Worm (Caenorhabditis elegans) whole organism, midembryonic: Measurements from ENCODE around the gene D1022.5.

Source experiments
- T22C8.4 ChIP-seq: fragments of 200-800 bp; sonication (Bioruptor generic); IDR thresholded peaks from 2 replicates; pipeline ENCODE4 v1.3.6; 2022; ENCODE audit warnings: missing genetic modification characterization, missing compliant biosample characterization
- cog-1 ChIP-seq: sonication (generic microtip); optimal IDR thresholded peaks from 2 replicates; lab custom pipeline; 2016; ENCODE audit warnings: missing genetic modification characterization, missing compliant biosample characterization
- flt-1 ChIP-seq: fragments of 200-800 bp; sonication (Bioruptor generic); IDR thresholded peaks from 2 replicates; pipeline ENCODE4 v1.3.6; 2022; ENCODE audit warnings: missing genetic modification characterization, missing compliant biosample characterization
- klf-2 ChIP-seq: fragments of 200-800 bp; sonication (Bioruptor generic); conservative IDR thresholded peaks from 2 replicates; pipeline ENCODE4 v1.3.6; 2022; ENCODE audit warnings: missing genetic modification reagents, missing genetic modification characterization, missing compliant biosample characterization
- med-1 ChIP-seq: sonication (generic microtip); optimal IDR thresholded peaks from 2 replicates; lab custom pipeline; 2017; ENCODE audit warnings: missing genetic modification characterization, mild to moderate bottlenecking, missing compliant biosample characterization, antibody characterized with exemption, missing genetic modification reagents; ENCODE audit not compliant: insufficient read depth
- ref-1 ChIP-seq: fragments of 200-800 bp; sonication (Bioruptor generic); conservative IDR thresholded peaks from 2 replicates; pipeline ENCODE4 v1.3.6; 2022; ENCODE audit warnings: missing genetic modification reagents, missing genetic modification characterization, missing compliant biosample characterization
- tab-1 ChIP-seq: fragments of 200-800 bp; sonication (Bioruptor generic); IDR thresholded peaks from 2 replicates; pipeline ENCODE4 v1.3.6; 2022; ENCODE audit warnings: missing genetic modification characterization, missing compliant biosample characterization
- ztf-23 ChIP-seq: fragments of 200-800 bp; sonication (Bioruptor generic); IDR thresholded peaks from 2 replicates; pipeline ENCODE4 v1.3.6; 2022; ENCODE audit warnings: missing genetic modification reagents, missing genetic modification characterization, missing compliant biosample characterization
- ztf-29 ChIP-seq: fragments of 200-800 bp; sonication (Bioruptor generic); IDR thresholded peaks from 2 replicates; pipeline ENCODE4 v1.3.6; 2022; ENCODE audit warnings: missing genetic modification reagents, missing genetic modification characterization, missing compliant biosample characterization

D1022.5 gene

ce11 chrII:7420796-7421386 is 37.7 kb downstream of the D1022.5 start:
- TF ChIP-seq flt-1 (GFP tag; lab: Robert Waterston, UW) (no peak), ztf-29 (GFP tag; lab: Robert Waterston, UW) (no peak), tab-1 (GFP tag; lab: Robert Waterston, UW) (no peak), ztf-23 (GFP tag; lab: Robert Waterston, UW) (no peak), cog-1 (tag; lab: Kevin White, UChicago) (no peak), T22C8.4 (GFP tag; lab: Robert Waterston, UW) (no peak), klf-2 (GFP tag; lab: Robert Waterston, UW) (no peak), med-1 (GFP tag; lab: Kevin White, UChicago) (no peak), ref-1 (GFP tag; lab: Robert Waterston, UW) (no peak)

- TF ChIP-seq med-1 (GFP tag; lab: Kevin White, UChicago) (no peak), T22C8.4 (GFP tag; lab: Robert Waterston, UW) (no peak), tab-1 (GFP tag; lab: Robert Waterston, UW) (no peak), klf-2 (GFP tag; lab: Robert Waterston, UW) (no peak), flt-1 (GFP tag; lab: Robert Waterston, UW) (no peak), ref-1 (GFP tag; lab: Robert Waterston, UW) (no peak), ztf-29 (GFP tag; lab: Robert Waterston, UW) (no peak), ztf-23 (GFP tag; lab: Robert Waterston, UW) (no peak), cog-1 (tag; lab: Kevin White, UChicago) (no peak)
These were observed 38.4 kb downstream of the D1022.5 start for ce11 chrII:7420157-7420556.

ce11 chrII:7419563-7419962 is 39.0 kb downstream of the D1022.5 start:
- no peak for TF ChIP-seq T22C8.4 (GFP tag; lab: Robert Waterston, UW)
- no peak for TF ChIP-seq klf-2 (GFP tag; lab: Robert Waterston, UW)
- TF ChIP-seq ref-1 (GFP tag; lab: Robert Waterston, UW), result no peak
- TF ChIP-seq flt-1 (GFP tag; lab: Robert Waterston, UW), result no peak
- no peak for TF ChIP-seq cog-1 (tag; lab: Kevin White, UChicago)
- no peak for TF ChIP-seq ztf-29 (GFP tag; lab: Robert Waterston, UW)
- TF ChIP-seq ztf-23 (GFP tag; lab: Robert Waterston, UW), result no peak
- no peak for TF ChIP-seq med-1 (GFP tag; lab: Kevin White, UChicago)

- no peak for TF ChIP-seq tab-1 (GFP tag; lab: Robert Waterston, UW)
- TF ChIP-seq T22C8.4 (GFP tag; lab: Robert Waterston, UW), result no peak
- TF ChIP-seq med-1 (GFP tag; lab: Kevin White, UChicago), result no peak
- TF ChIP-seq cog-1 (tag; lab: Kevin White, UChicago), result no peak
- no peak for TF ChIP-seq ztf-23 (GFP tag; lab: Robert Waterston, UW)
- TF ChIP-seq ref-1 (GFP tag; lab: Robert Waterston, UW), result no peak
- no peak for TF ChIP-seq flt-1 (GFP tag; lab: Robert Waterston, UW)
- no peak for TF ChIP-seq klf-2 (GFP tag; lab: Robert Waterston, UW)
- no peak for TF ChIP-seq ztf-29 (GFP tag; lab: Robert Waterston, UW)
These were observed 44.8 kb downstream of the D1022.5 start for ce11 chrII:7413764-7414163.

- TF ChIP-seq cog-1 (tag; lab: Kevin White, UChicago) (no peak), ztf-23 (GFP tag; lab: Robert Waterston, UW) (no peak), tab-1 (GFP tag; lab: Robert Waterston, UW) (no peak), klf-2 (GFP tag; lab: Robert Waterston, UW) (no peak), med-1 (GFP tag; lab: Kevin White, UChicago) (no peak), T22C8.4 (GFP tag; lab: Robert Waterston, UW) (no peak), ref-1 (GFP tag; lab: Robert Waterston, UW) (no peak)
These were observed 45.3 kb downstream of the D1022.5 start for ce11 chrII:7413275-7413674.

ce11 chrII:7411930-7412329 is 46.7 kb downstream of the D1022.5 start, which contains the start of gene K02A2.5:
TSS of gene K02A2.5 (minus strand) at chrII:7412030.
- no peak for TF ChIP-seq flt-1 (GFP tag; lab: Robert Waterston, UW)
- no peak for TF ChIP-seq ztf-23 (GFP tag; lab: Robert Waterston, UW)
- no peak for TF ChIP-seq cog-1 (tag; lab: Kevin White, UChicago)
- no peak for TF ChIP-seq klf-2 (GFP tag; lab: Robert Waterston, UW)

- TF ChIP-seq cog-1 (tag; lab: Kevin White, UChicago) (no peak), T22C8.4 (GFP tag; lab: Robert Waterston, UW) (no peak), ref-1 (GFP tag; lab: Robert Waterston, UW) (no peak), ztf-23 (GFP tag; lab: Robert Waterston, UW) (no peak), ztf-29 (GFP tag; lab: Robert Waterston, UW) (no peak), med-1 (GFP tag; lab: Kevin White, UChicago) (no peak), klf-2 (GFP tag; lab: Robert Waterston, UW) (no peak), flt-1 (GFP tag; lab: Robert Waterston, UW) (no peak), tab-1 (GFP tag; lab: Robert Waterston, UW) (no peak)
These were observed 50.4 kb downstream of the D1022.5 start, which contains the start of gene srd-55 for ce11 chrII:7408192-7408591. TSS of gene srd-55 (plus strand) at chrII:7408492.
